Fruit fly (Drosophila melanogaster): ENCODE results near the gene CG34253.

CG34253 gene

dm6 chr3L:18057752-18058518 lies 29.2 kb downstream of the CG34253 start:
- no peak for TF ChIP-seq Myc (optimal IDR thresholded peaks at IDR 0.05)
- no peak for TF ChIP-seq ttk (optimal IDR thresholded peaks at IDR 0.05)
- TF ChIP-seq h (optimal IDR thresholded peaks at IDR 0.05): no peak
- no peak for TF ChIP-seq Sin3A (optimal IDR thresholded peaks at IDR 0.05)
- TF ChIP-seq psq (optimal IDR thresholded peaks at IDR 0.05): no peak
- no peak for TF ChIP-seq insv (optimal IDR thresholded peaks at IDR 0.05)

dm6 chr3L:18057033-18057432 lies 30.1 kb downstream of the CG34253 start:
- no peak for TF ChIP-seq h (optimal IDR thresholded peaks at IDR 0.05)
- no peak for TF ChIP-seq Myc (optimal IDR thresholded peaks at IDR 0.05)
- no peak for TF ChIP-seq Sin3A (optimal IDR thresholded peaks at IDR 0.05)
- TF ChIP-seq ttk (optimal IDR thresholded peaks at IDR 0.05): no peak
- TF ChIP-seq insv (optimal IDR thresholded peaks at IDR 0.05): no peak
- TF ChIP-seq psq (optimal IDR thresholded peaks at IDR 0.05): no peak

dm6 chr3L:18046590-18047158 lies 40.4 kb downstream of the CG34253 start:
- TF ChIP-seq ttk (optimal IDR thresholded peaks at IDR 0.05): no peak
- no peak for TF ChIP-seq psq (optimal IDR thresholded peaks at IDR 0.05)
- TF ChIP-seq insv (optimal IDR thresholded peaks at IDR 0.05): no peak
- TF ChIP-seq h (optimal IDR thresholded peaks at IDR 0.05): no peak
- no peak for TF ChIP-seq Myc (optimal IDR thresholded peaks at IDR 0.05)
- TF ChIP-seq Sin3A (optimal IDR thresholded peaks at IDR 0.05): no peak

dm6 chr3L:18044333-18045043 lies 42.6 kb downstream of the CG34253 start:
- no peak for TF ChIP-seq h (optimal IDR thresholded peaks at IDR 0.05)
- no peak for TF ChIP-seq ttk (optimal IDR thresholded peaks at IDR 0.05)
- no peak for TF ChIP-seq psq (optimal IDR thresholded peaks at IDR 0.05)
- no peak for TF ChIP-seq Sin3A (optimal IDR thresholded peaks at IDR 0.05)
- TF ChIP-seq Myc (optimal IDR thresholded peaks at IDR 0.05): no peak
- no peak for TF ChIP-seq insv (optimal IDR thresholded peaks at IDR 0.05)

dm6 chr3L:18042433-18042832 lies 44.7 kb downstream of the CG34253 start, which contains the start of gene CG42393:
TSS of gene CG42393 (plus strand) at chr3L:18042733.
- TF ChIP-seq insv (optimal IDR thresholded peaks at IDR 0.05): no peak
- no peak for TF ChIP-seq ttk (optimal IDR thresholded peaks at IDR 0.05)
- no peak for TF ChIP-seq psq (optimal IDR thresholded peaks at IDR 0.05)
- no peak for TF ChIP-seq Myc (optimal IDR thresholded peaks at IDR 0.05)
- TF ChIP-seq h (optimal IDR thresholded peaks at IDR 0.05): no peak
- TF ChIP-seq Sin3A (optimal IDR thresholded peaks at IDR 0.05): no peak

- TF ChIP-seq Myc (optimal IDR thresholded peaks at IDR 0.05): no peak
- no peak for TF ChIP-seq insv (optimal IDR thresholded peaks at IDR 0.05)
- no peak for TF ChIP-seq ttk (optimal IDR thresholded peaks at IDR 0.05)
- no peak for TF ChIP-seq h (optimal IDR thresholded peaks at IDR 0.05)
- no peak for TF ChIP-seq Sin3A (optimal IDR thresholded peaks at IDR 0.05)
- TF ChIP-seq psq (optimal IDR thresholded peaks at IDR 0.05): no peak
These were observed 47.1 kb downstream of the CG34253 start, which contains the start of gene CG32192 for dm6 chr3L:18040017-18040416. TSS of gene CG32192 (plus strand) at chr3L:18040317.

dm6 chr3L:18038122-18038762 lies 48.9 kb downstream of the CG34253 start:
- TF ChIP-seq ttk (optimal IDR thresholded peaks at IDR 0.05) (no peak), psq (optimal IDR thresholded peaks at IDR 0.05) (no peak), insv (optimal IDR thresholded peaks at IDR 0.05) (no peak), h (optimal IDR thresholded peaks at IDR 0.05) (no peak), Myc (optimal IDR thresholded peaks at IDR 0.05) (no peak), Sin3A (optimal IDR thresholded peaks at IDR 0.05) (no peak)

- TF ChIP-seq Sin3A (optimal IDR thresholded peaks at IDR 0.05): no peak
- TF ChIP-seq psq (optimal IDR thresholded peaks at IDR 0.05): no peak
- TF ChIP-seq ttk (optimal IDR thresholded peaks at IDR 0.05): no peak
- no peak for TF ChIP-seq Myc (optimal IDR thresholded peaks at IDR 0.05)
- no peak for TF ChIP-seq insv (optimal IDR thresholded peaks at IDR 0.05)
These were observed 49.5 kb downstream of the CG34253 start for dm6 chr3L:18037459-18038092.

- TF ChIP-seq psq (optimal IDR thresholded peaks at IDR 0.05): no peak
- TF ChIP-seq h (optimal IDR thresholded peaks at IDR 0.05): no peak
- TF ChIP-seq Myc (optimal IDR thresholded peaks at IDR 0.05): no peak
- no peak for TF ChIP-seq ttk (optimal IDR thresholded peaks at IDR 0.05)
- TF ChIP-seq Sin3A (optimal IDR thresholded peaks at IDR 0.05): no peak
- no peak for TF ChIP-seq insv (optimal IDR thresholded peaks at IDR 0.05)
These were observed 50.1 kb downstream of the CG34253 start for dm6 chr3L:18036995-18037394.
